Fruit fly (Drosophila melanogaster): ENCODE results near the gene CG43083.

CG43083 gene

dm6 chr3L:15675111-15675510 is 26.7 kb downstream of the CG43083 start (continued):
- peak; percentile 93 for TF ChIP-seq CG10979 (tag; optimal IDR thresholded peaks at IDR 0.05)
- peak in 1 of 2 experiments; percentile 91 for TF ChIP-seq bsh (GFP tag; optimal IDR thresholded peaks at IDR 0.05)
- TF ChIP-seq aop (GFP tag; IDR thresholded peaks at IDR 0.05) = no peak
- peak; percentile 82 for TF ChIP-seq zen (tag; optimal IDR thresholded peaks at IDR 0.05)
- TF ChIP-seq CG8290 (GFP tag; optimal IDR thresholded peaks at IDR 0.05) = peak; percentile 62
- TF ChIP-seq CG8290 (tag; optimal IDR thresholded peaks at IDR 0.05) = peak in 1 of 2 experiments; percentile 26
- peak; percentile 38 for TF ChIP-seq CG4854 (GFP tag; optimal IDR thresholded peaks at IDR 0.05)
- TF ChIP-seq Rx (GFP tag; IDR thresholded peaks at IDR 0.05) = peak; percentile 40
- no peak for TF ChIP-seq CG6765 (GFP tag; optimal IDR thresholded peaks at IDR 0.05)
- TF ChIP-seq her (GFP tag; optimal IDR thresholded peaks at IDR 0.05) = no peak
- peak; percentile 78 for TF ChIP-seq tin (GFP tag; optimal IDR thresholded peaks at IDR 0.05)
- TF ChIP-seq CG3838 (GFP tag; optimal IDR thresholded peaks at IDR 0.05) = no peak
- no peak for TF ChIP-seq dm (GFP tag; optimal IDR thresholded peaks at IDR 0.05)
- no peak for TF ChIP-seq kay (GFP tag; optimal IDR thresholded peaks at IDR 0.05)
- TF ChIP-seq CG2678 (tag; optimal IDR thresholded peaks at IDR 0.05) = peak; percentile 68
- no peak for TF ChIP-seq Dad (GFP tag; optimal IDR thresholded peaks at IDR 0.05)
- TF ChIP-seq lilli (GFP tag; optimal IDR thresholded peaks at IDR 0.05) = peak; percentile 26
- TF ChIP-seq nerfin-1 (tag; optimal IDR thresholded peaks at IDR 0.05) = peak; percentile 66
- TF ChIP-seq CG15601 (tag; optimal IDR thresholded peaks at IDR 0.05) = peak; percentile 81
- no peak for TF ChIP-seq vfl (GFP tag; optimal IDR thresholded peaks at IDR 0.05)
- no peak for TF ChIP-seq cad (GFP tag; optimal IDR thresholded peaks at IDR 0.05)
- TF ChIP-seq bowl (GFP tag; IDR thresholded peaks at IDR 0.05) = no peak
- peak; percentile 71 for TF ChIP-seq CG7839 (tag; optimal IDR thresholded peaks at IDR 0.05)
- no peak for TF ChIP-seq CG31224 (GFP tag; IDR thresholded peaks at IDR 0.05)
- peak; percentile 53 for TF ChIP-seq tup (GFP tag; optimal IDR thresholded peaks at IDR 0.05)
- TF ChIP-seq CG4424 (GFP tag; optimal IDR thresholded peaks at IDR 0.05) = peak; percentile 86
- TF ChIP-seq bab2 (GFP tag; optimal IDR thresholded peaks at IDR 0.05) = peak; percentile 68
- peak; percentile 49 for TF ChIP-seq CG6813 (GFP tag; optimal IDR thresholded peaks at IDR 0.05)
- TF ChIP-seq unc-4 (GFP tag; IDR thresholded peaks at IDR 0.05; ENCODE audit: partially characterized antibody) = no peak
- TF ChIP-seq CG13296 (GFP tag; optimal IDR thresholded peaks at IDR 0.05) = no peak
- TF ChIP-seq Nf-YA (GFP tag; IDR thresholded peaks at IDR 0.05) = no peak
- TF ChIP-seq CG12391 (tag; optimal IDR thresholded peaks at IDR 0.05) = peak; percentile 83
- TF ChIP-seq vvl (GFP tag; IDR thresholded peaks at IDR 0.05) = peak; percentile 84
- no peak for TF ChIP-seq Dek (tag; optimal IDR thresholded peaks at IDR 0.05)
- TF ChIP-seq Dp (GFP tag; optimal IDR thresholded peaks at IDR 0.05) = no peak
- no peak for TF ChIP-seq sima (GFP tag; optimal IDR thresholded peaks at IDR 0.05)
- TF ChIP-seq CG8359 (GFP tag; optimal IDR thresholded peaks at IDR 0.05; ENCODE audit: borderline replicate concordance) = peak; percentile 59
- TF ChIP-seq gcm (GFP tag; optimal IDR thresholded peaks at IDR 0.05) = peak; percentile 65
- TF ChIP-seq CG3847 (GFP tag; IDR thresholded peaks at IDR 0.05) = no peak
- TF ChIP-seq CG9215 (GFP tag; IDR thresholded peaks at IDR 0.05) = 0 out of 2 replicates have a peak, but pooled peaks have one; percentile 13
- TF ChIP-seq CG6791 (GFP tag; IDR thresholded peaks at IDR 0.05; ENCODE audit: partially characterized antibody) = no peak
- no peak for TF ChIP-seq Ada2b (GFP tag; IDR thresholded peaks at IDR 0.05)
- no peak for TF ChIP-seq BEAF-32 (GFP tag; optimal IDR thresholded peaks at IDR 0.05)
- no peak for TF ChIP-seq CG18599 (GFP tag; optimal IDR thresholded peaks at IDR 0.05)
- peak; percentile 49 for TF ChIP-seq ind (GFP tag; optimal IDR thresholded peaks at IDR 0.05)
- peak; percentile 47 for TF ChIP-seq CG18764 (GFP tag; optimal IDR thresholded peaks at IDR 0.05)
- TF ChIP-seq CG1647 (GFP tag; optimal IDR thresholded peaks at IDR 0.05) = no peak
- TF ChIP-seq CG31388 (GFP tag; optimal IDR thresholded peaks at IDR 0.05) = no peak
- peak; percentile 56 for TF ChIP-seq dmrt99B (tag; optimal IDR thresholded peaks at IDR 0.05)
- TF ChIP-seq CG12104 (GFP tag; optimal IDR thresholded peaks at IDR 0.05) = no peak
- TF ChIP-seq CG17568 (GFP tag; optimal IDR thresholded peaks at IDR 0.05) = peak; percentile 38
